Worm (Caenorhabditis elegans) whole organism, early embryonic: Measurements from ENCODE around the gene rfc-3.

Source experiments
- B0310.2 ChIP-seq: sonication (generic microtip); optimal IDR thresholded peaks from 2 replicates; lab custom pipeline; 2016; ENCODE audit warnings: mild to moderate bottlenecking, missing genetic modification characterization, missing compliant biosample characterization
- F13C5.2 ChIP-seq: sonication (generic microtip); optimal IDR thresholded peaks from 2 replicates; lab custom pipeline; 2017; ENCODE audit warnings: mild to moderate bottlenecking, missing genetic modification characterization, inconsistent platforms, missing compliant biosample characterization
- aly-1 ChIP-seq: sonication (generic microtip); optimal IDR thresholded peaks from 2 replicates; lab custom pipeline; 2016; ENCODE audit warnings: missing genetic modification characterization, missing compliant biosample characterization
- ama-1 ChIP-seq: fragments of 150-350 bp; optimal IDR thresholded peaks from 2 replicates; lab custom pipeline; 2014
- ceh-13 ChIP-seq: fragments of 200-800 bp; sonication (Bioruptor generic); optimal IDR thresholded peaks from 2 replicates; lab custom pipeline; 2018; ENCODE audit warnings: mild to moderate bottlenecking, missing genetic modification characterization, missing compliant biosample characterization
- ceh-36 ChIP-seq: sonication (generic microtip); optimal IDR thresholded peaks from 2 replicates; lab custom pipeline; 2016; ENCODE audit warnings: missing genetic modification characterization, inconsistent platforms, missing compliant biosample characterization
- ets-7 ChIP-seq: sonication (generic microtip); optimal IDR thresholded peaks from 2 replicates; lab custom pipeline; 2016; ENCODE audit warnings: missing genotype, missing genetic modification characterization, missing compliant biosample characterization
- flt-1 ChIP-seq: fragments of 200-800 bp; sonication (Bioruptor generic); IDR thresholded peaks from 2 replicates; pipeline ENCODE4 v1.3.6; 2022; ENCODE audit warnings: missing genetic modification characterization, missing compliant biosample characterization
- hmbx-1 ChIP-seq: sonication (generic microtip); optimal IDR thresholded peaks from 2 replicates; lab custom pipeline; 2016; ENCODE audit warnings: mild to moderate bottlenecking, missing genetic modification characterization, missing compliant biosample characterization
- hmg-4 ChIP-seq: fragments of 200-800 bp; sonication (Bioruptor generic); optimal IDR thresholded peaks from 2 replicates; lab custom pipeline; 2018; ENCODE audit warnings: mild to moderate bottlenecking, missing genetic modification characterization, missing compliant biosample characterization
- hnd-1 ChIP-seq: sonication (generic microtip); optimal IDR thresholded peaks from 2 replicates; lab custom pipeline; 2016; ENCODE audit warnings: missing genetic modification characterization, missing compliant biosample characterization
- pes-1 ChIP-seq: fragments of 200-800 bp; sonication (Bioruptor generic); IDR thresholded peaks from 2 replicates; pipeline ENCODE4 v1.3.6; 2022; ENCODE audit warnings: missing genetic modification reagents, missing genetic modification characterization, missing compliant biosample characterization
- scrt-1 ChIP-seq: fragments of 200-800 bp; sonication (Bioruptor generic); IDR thresholded peaks from 2 replicates; pipeline ENCODE4 v1.3.6; 2022; ENCODE audit warnings: missing genetic modification characterization, missing compliant biosample characterization
- sea-1 ChIP-seq: fragments of 200-800 bp; sonication (Bioruptor generic); conservative IDR thresholded peaks from 2 replicates; pipeline ENCODE4 v1.3.6; 2022; ENCODE audit warnings: missing genetic modification characterization, missing compliant biosample characterization
- tbx-11 ChIP-seq: fragments of 200-800 bp; sonication (Bioruptor generic); IDR thresholded peaks from 2 replicates; pipeline ENCODE4 v1.3.6; 2022; ENCODE audit warnings: missing genetic modification characterization, missing compliant biosample characterization
- tbx-37 ChIP-seq: fragments of 200-800 bp; sonication (Bioruptor generic); conservative IDR thresholded peaks from 2 replicates; pipeline ENCODE4 v1.3.6; 2022; ENCODE audit warnings: missing genetic modification reagents, missing genetic modification characterization, missing compliant biosample characterization
- tra-4 ChIP-seq: sonication (generic microtip); optimal IDR thresholded peaks from 2 replicates; lab custom pipeline; 2017; ENCODE audit warnings: missing genetic modification characterization, missing compliant biosample characterization

The rfc-3 gene

ce11 chrIV:13077694-13078093 lies 17.9 kb upstream of the rfc-3 start:
- TF ChIP-seq tbx-37 (no peak), tra-4 (tag; lab: Kevin White, UChicago) (no peak), tbx-11 (GFP tag; lab: Robert Waterston, UW) (no peak), ets-7 (tag; lab: Kevin White, UChicago) (no peak)

ce11 chrIV:13078342-13078741 lies 17.2 kb upstream of the rfc-3 start:
- TF ChIP-seq ceh-36 (tag; lab: Kevin White, UChicago) (no peak), ama-1 (lab: Kevin White, UChicago) (no peak), ceh-13 (no peak), aly-1 (tag; lab: Kevin White, UChicago) (no peak), tbx-37 (no peak), hnd-1 (no peak), flt-1 (GFP tag; lab: Robert Waterston, UW) (no peak), hmg-4 (GFP tag; lab: Kevin White, UChicago) (no peak), hmbx-1 (no peak)

ce11 chrIV:13079119-13079518 lies 16.4 kb upstream of the rfc-3 start, which contains the start of gene C39E9.8:
C39E9.8 (plus strand) TSS chrIV:13079446.
- TF ChIP-seq hnd-1 (no peak), B0310.2 (no peak), tbx-37 (no peak), hmbx-1 (no peak), sea-1 (GFP tag; lab: Robert Waterston, UW) (no peak), tbx-11 (GFP tag; lab: Robert Waterston, UW) (no peak), flt-1 (GFP tag; lab: Robert Waterston, UW) (no peak), hmg-4 (GFP tag; lab: Kevin White, UChicago) (no peak), aly-1 (tag; lab: Kevin White, UChicago) (no peak), ama-1 (lab: Kevin White, UChicago) (no peak), ets-7 (tag; lab: Kevin White, UChicago) (no peak), scrt-1 (no peak), ceh-36 (tag; lab: Kevin White, UChicago) (no peak), ceh-13 (no peak), pes-1 (GFP tag; lab: Robert Waterston, UW) (no peak), F13C5.2 (no peak), tra-4 (tag; lab: Kevin White, UChicago) (no peak)

ce11 chrIV:13080185-13080584 lies 15.4 kb upstream of the rfc-3 start:
- TF ChIP-seq flt-1 (GFP tag; lab: Robert Waterston, UW): no peak

ce11 chrIV:13080861-13081260 lies 14.7 kb upstream of the rfc-3 start:
- TF ChIP-seq hnd-1: no peak
- no peak for TF ChIP-seq ets-7 (tag; lab: Kevin White, UChicago)
- TF ChIP-seq flt-1 (GFP tag; lab: Robert Waterston, UW): no peak
- no peak for TF ChIP-seq sea-1 (GFP tag; lab: Robert Waterston, UW)
- no peak for TF ChIP-seq ceh-13
- no peak for TF ChIP-seq scrt-1

- no peak for TF ChIP-seq ceh-13
- TF ChIP-seq scrt-1: no peak
- no peak for TF ChIP-seq ets-7 (tag; lab: Kevin White, UChicago)
- TF ChIP-seq F13C5.2: no peak
- TF ChIP-seq hmg-4 (GFP tag; lab: Kevin White, UChicago): no peak
- TF ChIP-seq flt-1 (GFP tag; lab: Robert Waterston, UW): no peak
Observed at ce11 chrIV:13082106-13082505, 13.5 kb upstream of the rfc-3 start.

ce11 chrIV:13082836-13083763 lies 12.5 kb upstream of the rfc-3 start:
- no peak for TF ChIP-seq hmbx-1
- TF ChIP-seq flt-1 (GFP tag; lab: Robert Waterston, UW): no peak
- TF ChIP-seq B0310.2: no peak
- no peak for TF ChIP-seq ets-7 (tag; lab: Kevin White, UChicago)

- TF ChIP-seq sea-1 (GFP tag; lab: Robert Waterston, UW) (no peak), tra-4 (tag; lab: Kevin White, UChicago) (no peak), ama-1 (lab: Kevin White, UChicago) (no peak), pes-1 (GFP tag; lab: Robert Waterston, UW) (no peak), scrt-1 (no peak), ceh-13 (no peak), hnd-1 (no peak), hmg-4 (GFP tag; lab: Kevin White, UChicago) (no peak), ceh-36 (tag; lab: Kevin White, UChicago) (no peak), aly-1 (tag; lab: Kevin White, UChicago) (no peak), B0310.2 (no peak), hmbx-1 (no peak), F13C5.2 (no peak), tbx-11 (GFP tag; lab: Robert Waterston, UW) (no peak), tbx-37 (no peak), ets-7 (tag; lab: Kevin White, UChicago) (no peak), flt-1 (GFP tag; lab: Robert Waterston, UW) (no peak)
Observed at ce11 chrIV:13085675-13086074, 9.9 kb upstream of the rfc-3 start.

- TF ChIP-seq ceh-36 (tag; lab: Kevin White, UChicago) (no peak), scrt-1 (no peak), flt-1 (GFP tag; lab: Robert Waterston, UW) (no peak), ceh-13 (no peak), tbx-37 (no peak), tbx-11 (GFP tag; lab: Robert Waterston, UW) (no peak), B0310.2 (no peak), F13C5.2 (no peak)
Observed at ce11 chrIV:13086705-13087104, 8.9 kb upstream of the rfc-3 start, which contains the start of gene spin-2. spin-2 (plus strand) TSS chrIV:13087005.
